Worm (Caenorhabditis elegans) whole organism, midembryonic: ENCODE results near the gene fipr-8.

Experiments
- T22C8.4 ChIP-seq: fragments of 200-800 bp; sonication (Bioruptor generic); IDR thresholded peaks from 2 replicates; pipeline ENCODE4 v1.3.6; 2022; ENCODE audit warnings: missing genetic modification characterization, missing compliant biosample characterization
- cog-1 ChIP-seq: sonication (generic microtip); optimal IDR thresholded peaks from 2 replicates; lab custom pipeline; 2016; ENCODE audit warnings: missing genetic modification characterization, missing compliant biosample characterization
- flt-1 ChIP-seq: fragments of 200-800 bp; sonication (Bioruptor generic); IDR thresholded peaks from 2 replicates; pipeline ENCODE4 v1.3.6; 2022; ENCODE audit warnings: missing genetic modification characterization, missing compliant biosample characterization
- klf-2 ChIP-seq: fragments of 200-800 bp; sonication (Bioruptor generic); conservative IDR thresholded peaks from 2 replicates; pipeline ENCODE4 v1.3.6; 2022; ENCODE audit warnings: missing genetic modification reagents, missing genetic modification characterization, missing compliant biosample characterization
- med-1 ChIP-seq: sonication (generic microtip); optimal IDR thresholded peaks from 2 replicates; lab custom pipeline; 2017; ENCODE audit warnings: missing genetic modification characterization, mild to moderate bottlenecking, missing compliant biosample characterization, antibody characterized with exemption, missing genetic modification reagents; ENCODE audit not compliant: insufficient read depth
- ref-1 ChIP-seq: fragments of 200-800 bp; sonication (Bioruptor generic); conservative IDR thresholded peaks from 2 replicates; pipeline ENCODE4 v1.3.6; 2022; ENCODE audit warnings: missing genetic modification reagents, missing genetic modification characterization, missing compliant biosample characterization
- tab-1 ChIP-seq: fragments of 200-800 bp; sonication (Bioruptor generic); IDR thresholded peaks from 2 replicates; pipeline ENCODE4 v1.3.6; 2022; ENCODE audit warnings: missing genetic modification characterization, missing compliant biosample characterization
- ztf-23 ChIP-seq: fragments of 200-800 bp; sonication (Bioruptor generic); IDR thresholded peaks from 2 replicates; pipeline ENCODE4 v1.3.6; 2022; ENCODE audit warnings: missing genetic modification reagents, missing genetic modification characterization, missing compliant biosample characterization
- ztf-29 ChIP-seq: fragments of 200-800 bp; sonication (Bioruptor generic); IDR thresholded peaks from 2 replicates; pipeline ENCODE4 v1.3.6; 2022; ENCODE audit warnings: missing genetic modification reagents, missing genetic modification characterization, missing compliant biosample characterization

Gene fipr-8

DNA sequence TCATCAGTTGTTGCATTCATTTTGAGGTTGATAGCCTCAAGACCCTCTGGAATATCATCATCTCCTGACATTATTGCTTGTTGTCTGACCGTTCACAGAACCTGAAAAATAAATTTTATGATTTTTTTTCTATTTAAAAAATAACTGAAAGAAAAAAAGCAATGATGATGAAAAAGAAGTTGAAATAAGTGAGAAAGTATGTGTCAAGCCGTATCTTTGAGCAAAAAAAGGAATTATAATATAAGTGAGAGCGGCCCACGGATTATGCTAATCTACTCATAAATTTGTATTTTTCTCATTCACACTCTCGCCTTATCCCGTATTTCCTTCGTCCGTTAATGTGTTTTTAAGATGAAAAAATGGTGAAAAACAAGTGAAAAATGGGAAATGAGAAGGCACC is 30.5 kb upstream of the fipr-8 start, which contains the start of gene ric-4:
ric-4 (minus strand) TSS at position 101 of the 400 bp plus-strand sequence.
- TF ChIP-seq ztf-23 (GFP tag; lab: Robert Waterston, UW) (no peak), med-1 (GFP tag; lab: Kevin White, UChicago) (no peak), tab-1 (GFP tag; lab: Robert Waterston, UW) (no peak), cog-1 (tag; lab: Kevin White, UChicago) (no peak), flt-1 (GFP tag; lab: Robert Waterston, UW) (no peak), ztf-29 (GFP tag; lab: Robert Waterston, UW) (no peak), T22C8.4 (GFP tag; lab: Robert Waterston, UW) (no peak), klf-2 (GFP tag; lab: Robert Waterston, UW) (no peak), ref-1 (GFP tag; lab: Robert Waterston, UW) (no peak)

DNA sequence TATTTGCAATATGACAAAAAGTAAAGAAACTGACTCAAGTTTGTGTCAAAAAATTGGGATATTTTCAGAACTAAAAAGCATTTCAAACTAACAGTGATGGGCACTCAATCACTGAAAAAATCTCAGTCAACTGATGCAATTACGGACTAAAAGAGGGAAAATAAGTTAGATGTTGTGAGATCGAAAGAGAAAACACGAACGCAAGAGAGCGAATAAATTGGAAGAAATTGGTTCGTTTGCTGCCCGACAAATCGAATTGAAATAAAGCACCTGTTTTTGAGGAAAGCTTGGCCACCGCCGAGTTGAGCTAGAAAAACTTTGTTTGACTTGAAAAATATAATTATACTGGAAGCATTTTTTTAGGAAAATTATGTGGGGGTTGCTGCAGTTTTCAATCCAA is 26.3 kb upstream of the fipr-8 start:
- TF ChIP-seq ref-1 (GFP tag; lab: Robert Waterston, UW) = no peak

DNA sequence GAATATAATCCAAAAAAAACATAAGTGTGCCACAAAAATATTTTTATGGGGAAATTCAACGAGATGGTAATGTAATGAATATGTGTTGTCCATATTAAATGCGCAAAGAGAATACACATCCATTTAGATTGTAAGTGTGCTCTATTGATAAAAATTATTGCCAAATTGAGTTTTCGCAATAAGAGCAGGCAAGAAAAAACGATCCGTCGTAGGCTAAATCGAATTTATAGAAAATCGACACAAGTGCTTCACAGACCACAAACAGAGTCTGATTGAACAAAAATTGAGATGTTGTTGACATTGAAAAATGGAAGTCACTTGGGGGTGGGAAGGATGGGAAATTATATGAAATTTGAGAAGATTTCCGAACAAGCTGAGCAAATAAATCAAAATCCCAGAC is 25.3 kb upstream of the fipr-8 start:
- TF ChIP-seq klf-2 (GFP tag; lab: Robert Waterston, UW) (no peak), T22C8.4 (GFP tag; lab: Robert Waterston, UW) (no peak), flt-1 (GFP tag; lab: Robert Waterston, UW) (no peak), med-1 (GFP tag; lab: Kevin White, UChicago) (no peak)

DNA sequence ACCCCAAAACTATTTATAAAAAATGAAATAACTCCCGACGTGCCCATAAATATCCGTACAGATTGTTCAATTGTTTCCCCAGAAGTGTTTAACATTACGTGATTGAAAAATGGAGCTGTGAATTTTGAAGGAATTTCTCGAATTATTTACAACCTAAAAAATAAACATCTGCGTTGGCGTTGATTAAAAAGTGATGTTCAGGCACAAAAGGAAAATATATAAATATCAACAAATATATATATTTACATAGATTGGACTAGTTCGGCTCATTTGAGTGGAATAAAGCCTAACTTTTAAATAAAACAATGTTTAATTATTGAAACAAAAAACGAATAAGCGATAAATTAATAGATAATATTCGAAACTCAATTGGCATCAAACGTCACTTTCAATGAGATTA is 20.7 kb upstream of the fipr-8 start, which contains the start of gene sri-18:
sri-18 (minus strand) TSS at position 101 of the 400 bp plus-strand sequence.
- TF ChIP-seq ztf-29 (GFP tag; lab: Robert Waterston, UW) (no peak), ref-1 (GFP tag; lab: Robert Waterston, UW) (no peak), klf-2 (GFP tag; lab: Robert Waterston, UW) (no peak), tab-1 (GFP tag; lab: Robert Waterston, UW) (no peak), ztf-23 (GFP tag; lab: Robert Waterston, UW) (no peak), flt-1 (GFP tag; lab: Robert Waterston, UW) (no peak)

DNA sequence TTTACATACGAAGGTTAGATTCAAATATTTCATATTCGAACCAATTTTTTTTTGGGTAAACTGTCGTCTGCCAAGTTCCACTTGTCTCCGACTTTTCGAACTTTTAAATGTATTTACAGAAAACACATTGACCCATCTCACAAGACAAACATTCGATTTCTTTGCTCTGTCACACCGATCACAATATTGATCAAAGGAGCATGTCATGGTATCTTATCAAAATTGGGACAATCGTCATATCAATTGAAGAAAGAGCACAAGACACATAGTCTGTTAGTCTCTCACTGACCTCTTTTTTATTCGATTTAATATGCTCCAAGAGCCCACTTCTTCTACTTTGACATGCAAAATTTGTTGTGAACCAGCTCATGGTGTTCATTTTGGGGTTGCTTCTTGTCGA is 16.3 kb upstream of the fipr-8 start, which contains the start of gene nhr-232:
nhr-232 (plus strand) TSS at position 121 of the 400 bp plus-strand sequence.
- TF ChIP-seq ref-1 (GFP tag; lab: Robert Waterston, UW) (no peak), med-1 (GFP tag; lab: Kevin White, UChicago) (no peak)

DNA sequence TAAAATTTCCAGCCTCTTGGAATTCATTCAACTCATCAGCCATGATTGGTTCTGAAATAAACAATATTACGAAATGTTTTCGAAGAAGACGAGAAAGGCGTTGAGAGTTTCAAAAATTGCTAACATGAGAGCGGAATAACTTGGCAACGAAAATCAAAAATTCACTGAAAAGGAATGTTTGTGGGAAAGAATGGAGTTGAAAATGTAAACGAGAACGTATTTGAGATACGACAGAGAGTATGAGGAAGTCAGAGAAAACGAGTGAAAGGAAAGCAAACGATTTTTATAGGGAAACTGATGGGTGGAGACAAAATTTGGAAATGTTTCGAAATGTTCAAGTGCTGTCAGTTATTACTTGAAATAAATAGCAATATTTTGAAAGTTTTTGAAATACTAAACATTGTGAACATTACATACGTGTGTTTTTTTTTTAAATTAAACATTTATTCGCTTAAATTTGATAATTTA is 15.3 kb upstream of the fipr-8 start, which contains the start of gene rop-1:
rop-1 (minus strand) TSS at position 51 of the 468 bp plus-strand sequence.
- TF ChIP-seq ztf-29 (GFP tag; lab: Robert Waterston, UW) (no peak), ref-1 (GFP tag; lab: Robert Waterston, UW) (no peak), T22C8.4 (GFP tag; lab: Robert Waterston, UW) (no peak), klf-2 (GFP tag; lab: Robert Waterston, UW) (no peak), med-1 (GFP tag; lab: Kevin White, UChicago) (no peak), ztf-23 (GFP tag; lab: Robert Waterston, UW) (no peak), cog-1 (tag; lab: Kevin White, UChicago) (no peak), tab-1 (GFP tag; lab: Robert Waterston, UW) (no peak), flt-1 (GFP tag; lab: Robert Waterston, UW) (no peak)

DNA sequence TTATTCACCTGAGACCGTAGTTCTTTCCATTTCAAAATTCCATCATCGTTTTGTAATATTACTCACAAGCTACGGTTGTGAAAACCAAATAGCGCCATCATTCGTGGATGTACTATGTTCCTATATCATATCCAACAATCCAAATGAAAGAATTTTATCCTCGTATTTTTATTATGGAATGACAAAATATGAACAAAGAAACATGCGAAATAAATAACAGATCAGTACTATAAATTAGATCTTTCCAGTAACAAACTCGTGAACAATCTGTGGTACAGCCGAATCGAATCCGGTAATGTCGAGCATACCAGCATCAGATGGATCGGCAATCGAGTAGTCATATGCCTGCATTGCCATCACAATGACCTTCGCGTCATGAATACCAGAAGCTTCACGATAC is 12.9 kb upstream of the fipr-8 start:
- TF ChIP-seq T22C8.4 (GFP tag; lab: Robert Waterston, UW) (no peak), tab-1 (GFP tag; lab: Robert Waterston, UW) (no peak), med-1 (GFP tag; lab: Kevin White, UChicago) (no peak), ztf-29 (GFP tag; lab: Robert Waterston, UW) (no peak), cog-1 (tag; lab: Kevin White, UChicago) (no peak), ref-1 (GFP tag; lab: Robert Waterston, UW) (no peak), ztf-23 (GFP tag; lab: Robert Waterston, UW) (no peak), flt-1 (GFP tag; lab: Robert Waterston, UW) (no peak)

DNA sequence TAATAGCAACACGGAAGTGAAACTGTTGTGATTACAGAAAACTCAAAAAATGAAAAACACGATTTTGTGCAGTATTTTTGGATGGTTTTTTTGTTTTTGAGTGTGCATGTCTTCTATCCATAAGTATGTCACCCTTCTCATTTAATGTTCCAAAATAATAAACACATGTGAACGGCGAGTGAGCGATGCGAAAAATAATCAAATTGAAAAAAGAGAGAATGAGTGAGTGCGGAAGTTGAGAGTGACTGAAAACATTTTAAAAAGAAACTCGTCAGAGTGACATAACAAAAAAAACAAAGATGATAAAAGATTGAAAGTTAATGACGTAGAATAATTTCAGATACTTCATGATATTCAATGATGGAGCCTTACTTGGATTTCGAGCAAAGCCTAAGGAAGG is 9.8 kb upstream of the fipr-8 start:
- TF ChIP-seq cog-1 (tag; lab: Kevin White, UChicago) = no peak
- no peak for TF ChIP-seq klf-2 (GFP tag; lab: Robert Waterston, UW)
- TF ChIP-seq med-1 (GFP tag; lab: Kevin White, UChicago) = no peak
- TF ChIP-seq ztf-29 (GFP tag; lab: Robert Waterston, UW) = no peak
- TF ChIP-seq flt-1 (GFP tag; lab: Robert Waterston, UW) = no peak
- no peak for TF ChIP-seq T22C8.4 (GFP tag; lab: Robert Waterston, UW)
- TF ChIP-seq tab-1 (GFP tag; lab: Robert Waterston, UW) = no peak
- TF ChIP-seq ztf-23 (GFP tag; lab: Robert Waterston, UW) = no peak
- TF ChIP-seq ref-1 (GFP tag; lab: Robert Waterston, UW) = no peak

DNA sequence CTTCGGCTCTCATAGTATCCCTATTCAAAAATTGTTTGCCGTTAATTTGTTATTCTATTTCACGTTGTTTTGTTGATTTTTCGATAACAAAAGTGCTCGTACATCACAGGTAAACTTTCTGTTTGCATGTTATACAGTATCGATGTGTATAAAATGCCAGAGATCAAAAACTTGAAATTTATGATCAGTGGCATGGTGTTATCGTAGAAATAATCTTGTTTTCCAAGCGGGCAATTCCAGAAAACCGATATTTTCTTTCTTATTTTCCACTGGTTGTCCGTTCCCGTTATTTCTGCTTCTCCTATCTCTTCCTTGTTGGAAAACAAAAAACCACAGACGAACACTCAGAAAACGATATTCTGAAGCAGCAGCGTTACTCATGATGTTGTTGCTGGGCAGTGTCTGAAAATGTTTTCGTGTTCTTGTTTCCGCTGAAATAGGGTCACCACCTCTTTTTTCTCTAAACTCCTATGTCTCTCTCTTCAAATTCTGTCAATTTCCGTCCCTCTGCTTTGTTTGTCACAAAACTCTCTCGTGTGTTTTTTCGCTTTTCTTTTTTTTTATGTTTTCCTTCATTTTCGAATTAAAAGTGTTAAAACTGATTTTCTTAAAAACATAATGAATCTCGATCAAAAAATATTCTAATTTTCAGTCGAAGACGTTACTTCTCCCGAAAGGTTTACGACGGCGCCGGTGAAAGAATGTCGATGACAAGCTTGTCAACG is 8.7 kb upstream of the fipr-8 start, which contains the start of gene akt-1:
akt-1 (plus strand) TSS at position 651 of the 725 bp plus-strand sequence.
- TF ChIP-seq ref-1 (GFP tag; lab: Robert Waterston, UW) = no peak
- TF ChIP-seq ztf-29 (GFP tag; lab: Robert Waterston, UW) = no peak
- TF ChIP-seq cog-1 (tag; lab: Kevin White, UChicago) = no peak
- TF ChIP-seq ztf-23 (GFP tag; lab: Robert Waterston, UW) = no peak
